Fruit fly (Drosophila melanogaster) whole organism: ENCODE results near the gene CG11858.

Source experiments
- CG8478 ChIP-seq: fragments of >200 bp; optimal IDR thresholded peaks from 2 replicates; lab custom pipeline; 2018; ENCODE audit warnings: inconsistent platforms
- Dll ChIP-seq: fragments of >200 bp; optimal IDR thresholded peaks from 2 replicates; lab custom pipeline; 2017
- EcR ChIP-seq, 2 experiments: fragments of >200 bp; optimal IDR thresholded peaks; 2 replicates each; lab custom pipeline; 2017; ENCODE audit warnings: missing biosample characterization in 2 of 2, missing genetic modification characterization in 2 of 2, missing genetic modification reagents in 2 of 2
- pan ChIP-seq: fragments of >200 bp; optimal IDR thresholded peaks from 2 replicates; lab custom pipeline; 2017
- psq ChIP-seq: fragments of >200 bp; optimal IDR thresholded peaks from 2 replicates; lab custom pipeline; 2017
- usp ChIP-seq: fragments of >200 bp; optimal IDR thresholded peaks from 2 replicates; lab custom pipeline; 2017; ENCODE audit warnings: missing biosample characterization, missing genetic modification characterization, mixed read lengths

DNA sequence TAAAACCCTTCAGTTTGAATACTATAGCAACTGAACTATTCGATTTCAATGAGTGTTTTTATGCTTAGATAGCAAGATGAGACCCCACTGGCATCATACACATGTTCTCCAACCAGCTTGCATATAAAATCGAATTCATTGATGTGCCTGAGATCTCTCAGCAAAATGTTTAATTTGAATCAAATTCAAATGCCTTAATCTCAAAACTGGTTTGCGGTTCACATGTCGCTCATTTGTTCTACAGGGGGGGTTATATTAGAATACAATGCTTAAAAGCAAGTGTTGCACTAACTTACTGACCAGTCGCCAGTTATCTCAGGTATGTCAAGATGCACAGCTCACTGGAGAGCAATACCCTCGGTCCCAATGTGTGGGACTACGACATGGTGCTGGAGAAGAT lies 43.5 kb upstream of the CG11858 start, which contains the start of gene CG31103:
- TF ChIP-seq Dll (lab: Kevin White, UChicago) = no peak
- TF ChIP-seq usp = no peak
- no peak for TF ChIP-seq psq (lab: Kevin White, UChicago)
- TF ChIP-seq CG8478 (lab: Kevin White, UChicago) = no peak
- no peak for TF ChIP-seq pan
- TF ChIP-seq EcR (GFP tag; optimal IDR thresholded peaks at IDR 0.05; lab: Kevin White, UChicago) = no peak
